Fruit fly (Drosophila melanogaster) whole organism, embryonic: ENCODE data around the gene CG31793.
A peak's percentile ranks its signal among the peaks of the same experiment; 100 is the strongest.

ENCODE experiments used
- BEAF-32 ChIP-seq: fragments of 200-800 bp; sonication (Bioruptor generic); optimal IDR thresholded peaks from 3 replicates; lab custom pipeline; 2017; ENCODE audit warnings: missing biosample characterization, missing genetic modification characterization, mild to moderate bottlenecking, moderate library complexity, missing genetic modification reagents
- CG11247 ChIP-seq: fragments of 200-800 bp; sonication (Bioruptor generic); IDR thresholded peaks from 2 replicates; pipeline ENCODE4 v1.3.6; 2022; ENCODE audit warnings: missing biosample characterization, missing genetic modification characterization
- CG1792 ChIP-seq: fragments of 200-800 bp; sonication (Bioruptor generic); optimal IDR thresholded peaks from 2 replicates; lab custom pipeline; 2016; ENCODE audit warnings: missing biosample characterization, missing genetic modification characterization
- CG18619 ChIP-seq: fragments of 200-800 bp; sonication (Bioruptor generic); optimal IDR thresholded peaks from 3 replicates; lab custom pipeline; 2017; ENCODE audit warnings: missing biosample characterization, mild to moderate bottlenecking, missing genetic modification characterization
- Hr39 ChIP-seq: fragments of >200 bp; optimal IDR thresholded peaks from 2 replicates; lab custom pipeline; 2017
- Mrtf ChIP-seq: fragments of 200-800 bp; sonication (Bioruptor generic); IDR thresholded peaks from 3 replicates; pipeline ENCODE4 v1.3.6; 2022; ENCODE audit warnings: missing biosample characterization, missing genetic modification characterization
- bbx ChIP-seq: fragments of 200-800 bp; sonication (Bioruptor generic); IDR thresholded peaks from 2 replicates; pipeline ENCODE4 v1.3.6; 2022; ENCODE audit warnings: missing biosample characterization, missing genetic modification characterization; ENCODE audit not compliant: partially characterized antibody
- esg ChIP-seq: fragments of 200-800 bp; sonication (Bioruptor generic); conservative IDR thresholded peaks from 2 replicates; pipeline ENCODE4 v1.3.6; 2022; ENCODE audit warnings: missing biosample characterization, missing genetic modification characterization
- fru ChIP-seq: fragments of >200 bp; optimal IDR thresholded peaks from 2 replicates; lab custom pipeline; 2017
- gsb ChIP-seq: fragments of 200-800 bp; sonication (Bioruptor generic); IDR thresholded peaks from 2 replicates; pipeline ENCODE4 v1.3.6; 2022; ENCODE audit warnings: missing biosample characterization, missing genetic modification characterization
- inv ChIP-seq: fragments of 200-800 bp; sonication (Bioruptor generic); IDR thresholded peaks from 2 replicates; pipeline ENCODE4 v1.3.6; 2022; ENCODE audit warnings: missing biosample characterization, missing genetic modification characterization; ENCODE audit not compliant: partially characterized antibody
- unpg ChIP-seq: fragments of 200-800 bp; sonication (Bioruptor generic); optimal IDR thresholded peaks from 3 replicates; lab custom pipeline; 2018; ENCODE audit warnings: missing biosample characterization, mild to moderate bottlenecking, missing genetic modification characterization, moderate library complexity
- usp ChIP-seq: fragments of >200 bp; optimal IDR thresholded peaks from 2 replicates; lab custom pipeline; 2017; ENCODE audit warnings: missing biosample characterization, missing genetic modification characterization

- TF ChIP-seq Mrtf (no peak), CG11247 (no peak), usp (no peak), CG1792 (GFP tag; lab: Kevin White, UChicago) (no peak), inv (GFP tag; lab: Robert Waterston, UW) (no peak), CG18619 (peak; percentile 32), esg (no peak), Hr39 (lab: Kevin White, UChicago) (no peak), gsb (GFP tag; lab: Robert Waterston, UW) (no peak; the same call in 1 of the 2 replicates), unpg (GFP tag; lab: Kevin White, UChicago) (peak; percentile 70), bbx (GFP tag; lab: Robert Waterston, UW) (peak; percentile 33; the same call in 1 of the 2 replicates), fru (no peak), BEAF-32 (GFP tag; lab: Kevin White, UChicago) (no peak)
Observed at dm6 chr2L:19002959-19003371, at the start of gene CG31793.
